Worm (Caenorhabditis elegans) whole organism, early embryonic: ENCODE data around the gene B0457.4.

Experiments used
- ceh-13 ChIP-seq: fragments of 200-800 bp; sonication (Bioruptor generic); optimal IDR thresholded peaks from 2 replicates; lab custom pipeline; 2018; ENCODE audit warnings: mild to moderate bottlenecking, missing genetic modification characterization, missing compliant biosample characterization
- hnd-1 ChIP-seq: sonication (generic microtip); optimal IDR thresholded peaks from 2 replicates; lab custom pipeline; 2016; ENCODE audit warnings: missing genetic modification characterization, missing compliant biosample characterization

- TF ChIP-seq hnd-1 (tag; lab: Kevin White, UChicago) (no peak), ceh-13 (GFP tag; lab: Kevin White, UChicago) (no peak)
Observed at ce11 chrII:8933693-8934432, 22.0 kb upstream of the B0457.4 start, which contains the start of gene T21B10.3.
